Worm (Caenorhabditis elegans) whole organism, L1 larva: Measurements from ENCODE around the gene F10E9.7.

ENCODE experiments used
- C04F5.9 ChIP-seq: sonication (generic microtip); optimal IDR thresholded peaks from 2 replicates; lab custom pipeline; 2016; ENCODE audit warnings: missing genetic modification characterization, missing compliant biosample characterization
- C16A3.4 ChIP-seq: fragments of 150-350 bp; optimal IDR thresholded peaks from 2 replicates; lab custom pipeline; 2014; ENCODE audit warnings: missing biosample characterization, missing genetic modification characterization
- F16B12.6 ChIP-seq: fragments of 150-350 bp; optimal IDR thresholded peaks from 2 replicates; lab custom pipeline; 2014; ENCODE audit warnings: missing biosample characterization, missing genetic modification characterization
- aha-1 ChIP-seq: fragments of 150-350 bp; optimal IDR thresholded peaks from 2 replicates; lab custom pipeline; 2014; ENCODE audit warnings: missing biosample characterization, missing genetic modification characterization
- aly-2 ChIP-seq: fragments of 150-350 bp; optimal IDR thresholded peaks from 2 replicates; lab custom pipeline; 2014; ENCODE audit warnings: missing biosample characterization, missing genetic modification characterization
- ceh-8 ChIP-seq: fragments of 200-800 bp; sonication (Bioruptor generic); optimal IDR thresholded peaks from 2 replicates; lab custom pipeline; 2018; ENCODE audit warnings: mild to moderate bottlenecking, missing genetic modification characterization, moderate library complexity, missing compliant biosample characterization
- ceh-82 ChIP-seq, 3 experiments: fragments of 150-350 bp in 1 of 3; sonication (generic microtip) in 2 of 3; optimal IDR thresholded peaks; 2 replicates each; lab custom pipeline; 2014 to 2017; ENCODE audit warnings: missing biosample characterization in 3 of 3, missing genetic modification characterization in 3 of 3
- ceh-88 ChIP-seq: fragments of 200-800 bp; sonication (Bioruptor generic); IDR thresholded peaks from 2 replicates; pipeline ENCODE4 v1.3.6; 2022; ENCODE audit warnings: missing genetic modification characterization, missing compliant biosample characterization
- ceh-90 ChIP-seq: sonication (generic microtip); optimal IDR thresholded peaks from 2 replicates; lab custom pipeline; 2016; ENCODE audit warnings: missing genetic modification characterization, missing compliant biosample characterization
- efl-1 ChIP-seq, 4 experiments: fragments of 150-350 bp; optimal IDR thresholded peaks in 3 of 4; peaks in 1 of 4; 1 replicate in 1 of 4; 2 replicates in 3 of 4; lab custom pipeline; 2014; ENCODE audit warnings: missing biosample characterization in 2 of 4, missing genetic modification characterization in 2 of 4, missing genetic modification reagents in 2 of 4
- ets-5 ChIP-seq: fragments of 200-800 bp; sonication (Bioruptor generic); IDR thresholded peaks from 2 replicates; pipeline ENCODE4 v1.3.6; 2022; ENCODE audit warnings: missing genetic modification characterization, missing compliant biosample characterization
- grh-1 ChIP-seq: fragments of 200-800 bp; sonication (Bioruptor generic); IDR thresholded peaks from 2 replicates; pipeline ENCODE4 v1.3.6; 2022; ENCODE audit warnings: missing genetic modification reagents, missing genetic modification characterization, missing compliant biosample characterization
- hlh-17 ChIP-seq: fragments of 200-800 bp; sonication (Bioruptor generic); optimal IDR thresholded peaks from 2 replicates; lab custom pipeline; 2018; ENCODE audit warnings: missing genetic modification characterization, mild to moderate bottlenecking, missing compliant biosample characterization, moderate library complexity, borderline replicate concordance
- hlh-4 ChIP-seq: sonication (generic microtip); optimal IDR thresholded peaks from 2 replicates; lab custom pipeline; 2016; ENCODE audit warnings: mild to moderate bottlenecking, missing genetic modification characterization, missing compliant biosample characterization
- hpl-2 ChIP-seq: fragments of 150-350 bp; optimal IDR thresholded peaks from 2 replicates; lab custom pipeline; 2014; ENCODE audit warnings: missing biosample characterization, missing genetic modification reagents, missing genetic modification characterization
- irx-1 ChIP-seq: sonication (generic microtip); optimal IDR thresholded peaks from 2 replicates; lab custom pipeline; 2016; ENCODE audit warnings: missing genetic modification characterization, missing compliant biosample characterization
- isw-1 ChIP-seq: fragments of 200-800 bp; sonication (Bioruptor generic); IDR thresholded peaks from 2 replicates; pipeline ENCODE4 v1.3.6; 2022; ENCODE audit warnings: missing genetic modification characterization, missing compliant biosample characterization
- jun-1 ChIP-seq: fragments of 150-350 bp; optimal IDR thresholded peaks from 2 replicates; lab custom pipeline; 2014; ENCODE audit warnings: missing biosample characterization, missing genetic modification reagents, missing genetic modification characterization
- lin-13 ChIP-seq: fragments of 150-350 bp; optimal IDR thresholded peaks from 2 replicates; lab custom pipeline; 2014; ENCODE audit warnings: missing biosample characterization, missing genetic modification reagents, missing genetic modification characterization
- lin-14 ChIP-seq: fragments of 200-800 bp; sonication (Bioruptor generic); optimal IDR thresholded peaks from 2 replicates; lab custom pipeline; 2018; ENCODE audit warnings: mild to moderate bottlenecking, missing genetic modification characterization, moderate library complexity, missing compliant biosample characterization
- lin-39 ChIP-seq: fragments of 150-350 bp; optimal IDR thresholded peaks from 2 replicates; lab custom pipeline; 2014; ENCODE audit warnings: missing biosample characterization, missing genetic modification reagents, missing genetic modification characterization
- lir-3 ChIP-seq: sonication (generic microtip); optimal IDR thresholded peaks from 2 replicates; lab custom pipeline; 2016; ENCODE audit warnings: mild to moderate bottlenecking, missing genetic modification characterization, moderate library complexity, missing compliant biosample characterization; ENCODE audit not compliant: poor library complexity
- lsy-2 ChIP-seq, 2 experiments: fragments of 150-350 bp; optimal IDR thresholded peaks; 2 replicates each; lab custom pipeline; 2014; ENCODE audit warnings: missing biosample characterization in 2 of 2, missing genetic modification characterization in 2 of 2
- nhr-12 ChIP-seq: sonication (generic microtip); optimal IDR thresholded peaks from 2 replicates; lab custom pipeline; 2017; ENCODE audit warnings: missing biosample characterization, missing genetic modification characterization
- nhr-19 ChIP-seq: fragments of 200-800 bp; sonication (Bioruptor generic); conservative IDR thresholded peaks from 2 replicates; pipeline ENCODE4 v1.3.6; 2022; ENCODE audit warnings: missing genetic modification characterization, missing compliant biosample characterization
- nhr-237 ChIP-seq: fragments of 150-350 bp; optimal IDR thresholded peaks from 2 replicates; lab custom pipeline; 2014; ENCODE audit warnings: missing biosample characterization, missing genetic modification characterization
- nhr-28 ChIP-seq: fragments of 150-350 bp; optimal IDR thresholded peaks from 2 replicates; lab custom pipeline; 2014; ENCODE audit warnings: missing biosample characterization, missing genetic modification characterization
- nhr-47 ChIP-seq: sonication (generic microtip); optimal IDR thresholded peaks from 2 replicates; lab custom pipeline; 2016; ENCODE audit warnings: mild to moderate bottlenecking, missing genetic modification characterization, moderate library complexity, missing compliant biosample characterization
- nhr-71 ChIP-seq: sonication (generic microtip); optimal IDR thresholded peaks from 2 replicates; lab custom pipeline; 2016; ENCODE audit warnings: mild to moderate bottlenecking, missing genetic modification characterization, moderate library complexity, missing compliant biosample characterization
- nhr-77 ChIP-seq: fragments of 150-350 bp; optimal IDR thresholded peaks from 2 replicates; lab custom pipeline; 2014; ENCODE audit warnings: missing biosample characterization, missing genetic modification characterization
- nhr-84 ChIP-seq: sonication (generic microtip); optimal IDR thresholded peaks from 2 replicates; lab custom pipeline; 2017; ENCODE audit warnings: missing biosample characterization, missing genetic modification characterization
- pag-3 ChIP-seq: sonication (generic microtip); optimal IDR thresholded peaks from 2 replicates; lab custom pipeline; 2017; ENCODE audit warnings: missing genetic modification characterization, mild to moderate bottlenecking, missing compliant biosample characterization, antibody characterized with exemption, borderline replicate concordance; ENCODE audit not compliant: insufficient read depth
- pqm-1 ChIP-seq: sonication (generic microtip); optimal IDR thresholded peaks from 3 replicates; lab custom pipeline; 2017; ENCODE audit warnings: missing biosample characterization, missing genetic modification characterization
- skn-1 ChIP-seq: fragments of 150-350 bp; optimal IDR thresholded peaks from 2 replicates; lab custom pipeline; 2014; ENCODE audit warnings: missing biosample characterization, missing genetic modification characterization
- snpc-4 ChIP-seq: fragments of 150-350 bp; optimal IDR thresholded peaks from 2 replicates; lab custom pipeline; 2014; ENCODE audit warnings: missing biosample characterization, missing genetic modification characterization
- snu-23 ChIP-seq: sonication (generic microtip); optimal IDR thresholded peaks from 2 replicates; lab custom pipeline; 2016; ENCODE audit warnings: missing genetic modification characterization, missing compliant biosample characterization
- sptf-1 ChIP-seq: fragments of 150-350 bp; optimal IDR thresholded peaks from 2 replicates; lab custom pipeline; 2014; ENCODE audit warnings: missing biosample characterization, missing genetic modification characterization
- sup-37 ChIP-seq: fragments of 200-800 bp; sonication (Bioruptor generic); optimal IDR thresholded peaks from 2 replicates; lab custom pipeline; 2018; ENCODE audit warnings: mild to moderate bottlenecking, missing genetic modification characterization, missing compliant biosample characterization
- swsn-7 ChIP-seq: sonication (generic microtip); optimal IDR thresholded peaks from 2 replicates; lab custom pipeline; 2016; ENCODE audit warnings: missing genetic modification characterization, missing compliant biosample characterization
- tbx-2 ChIP-seq: sonication (generic microtip); optimal IDR thresholded peaks from 2 replicates; lab custom pipeline; 2016; ENCODE audit warnings: missing genetic modification characterization, missing compliant biosample characterization
- tlp-1 ChIP-seq: fragments of 150-350 bp; optimal IDR thresholded peaks from 2 replicates; lab custom pipeline; 2014; ENCODE audit warnings: missing biosample characterization, missing genetic modification characterization
- unc-30 ChIP-seq: sonication (generic microtip); optimal IDR thresholded peaks from 2 replicates; lab custom pipeline; 2017; ENCODE audit warnings: missing biosample characterization, missing genetic modification characterization
- unc-62 ChIP-seq: fragments of 150-350 bp; optimal IDR thresholded peaks from 2 replicates; lab custom pipeline; 2014; ENCODE audit warnings: missing biosample characterization, missing genetic modification reagents, missing genetic modification characterization
- unc-98 ChIP-seq: fragments of 200-800 bp; sonication (Bioruptor generic); IDR thresholded peaks from 2 replicates; pipeline ENCODE4 v1.3.6; 2022; ENCODE audit warnings: missing genetic modification characterization, missing compliant biosample characterization
- vab-15 ChIP-seq: sonication (generic microtip); optimal IDR thresholded peaks from 2 replicates; lab custom pipeline; 2017; ENCODE audit warnings: missing genotype, mild to moderate bottlenecking, missing genetic modification characterization, missing compliant biosample characterization
- xbp-1 ChIP-seq: sonication (generic microtip); optimal IDR thresholded peaks from 2 replicates; lab custom pipeline; 2016; ENCODE audit warnings: missing genetic modification characterization, missing compliant biosample characterization
- zag-1 ChIP-seq: fragments of 150-350 bp; optimal IDR thresholded peaks from 2 replicates; lab custom pipeline; 2014; ENCODE audit warnings: missing biosample characterization, missing genetic modification characterization
- zip-4 ChIP-seq: fragments of 200-800 bp; sonication (Bioruptor generic); optimal IDR thresholded peaks from 2 replicates; lab custom pipeline; 2018; ENCODE audit warnings: mild to moderate bottlenecking, missing genetic modification characterization, moderate library complexity, missing compliant biosample characterization
- ztf-11 ChIP-seq, 2 experiments: sonication (generic microtip); optimal IDR thresholded peaks; 2 replicates each; lab custom pipeline; 2016 to 2017; ENCODE audit warnings: missing genetic modification characterization in 2 of 2, missing biosample characterization in 1 of 2, missing compliant biosample characterization in 1 of 2
- ztf-4 ChIP-seq: fragments of 150-350 bp; optimal IDR thresholded peaks from 2 replicates; lab custom pipeline; 2014; ENCODE audit warnings: missing biosample characterization, missing genetic modification characterization

F10E9.7 gene

DNA sequence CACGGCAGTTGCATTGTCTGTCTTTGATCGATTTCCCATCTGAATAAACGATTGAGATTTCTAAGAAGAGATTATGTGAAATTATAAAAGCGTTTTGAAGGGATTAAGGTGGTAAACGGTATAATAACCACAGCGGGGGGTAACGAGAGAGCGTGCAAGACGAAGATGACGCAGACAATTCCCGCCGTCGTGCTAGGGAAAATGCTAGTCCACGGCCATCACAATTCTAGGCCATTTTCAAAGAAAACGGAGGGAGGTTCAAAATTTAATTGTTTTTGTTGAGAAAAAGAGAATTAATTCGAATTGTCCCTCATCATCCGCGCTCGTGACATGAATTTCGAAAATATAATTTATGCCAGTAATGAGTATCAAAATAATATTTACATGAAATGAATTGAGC is 11.9 kb upstream of the F10E9.7 start, which contains the start of gene F10E9.11 (continued):
- peak; percentile 85 for TF ChIP-seq xbp-1
- peak; percentile 92 for TF ChIP-seq ceh-90
- peak; percentile 81 for TF ChIP-seq C16A3.4 (tag; lab: Kevin White, UChicago)
- TF ChIP-seq swsn-7 (tag; lab: Kevin White, UChicago), result peak; percentile 85
- TF ChIP-seq lin-39 (tag; lab: Kevin White, UChicago), result peak; percentile 49
- peak; percentile 93 for TF ChIP-seq nhr-71
- no peak for TF ChIP-seq ets-5 (GFP tag; lab: Robert Waterston, UW)
- peak; percentile 51 for TF ChIP-seq snpc-4
- TF ChIP-seq jun-1, result peak; percentile 76
- no peak for TF ChIP-seq aly-2 (tag; lab: Kevin White, UChicago)
- TF ChIP-seq lir-3 (tag; lab: Kevin White, UChicago), result peak; percentile 96
- no peak for TF ChIP-seq sup-37 (GFP tag; lab: Kevin White, UChicago)
- peak; percentile 74 for TF ChIP-seq C04F5.9 (tag; lab: Kevin White, UChicago)
- peak; percentile 94 for TF ChIP-seq nhr-47 (tag; lab: Kevin White, UChicago)
- peak; percentile 84 for TF ChIP-seq nhr-19 (GFP tag; lab: Robert Waterston, UW)
- TF ChIP-seq pag-3 (tag; lab: Kevin White, UChicago), result no peak
- peak; percentile 76 for TF ChIP-seq isw-1
- TF ChIP-seq lsy-2 (tag; optimal IDR thresholded peaks at IDR 0.05; lab: Kevin White, UChicago), result peak; percentile 88 to 92
- no peak for TF ChIP-seq nhr-12 (tag; lab: Kevin White, UChicago)
- peak; percentile 53; the same call in 1 of the 2 replicates for TF ChIP-seq ceh-88 (GFP tag; lab: Robert Waterston, UW)
- TF ChIP-seq nhr-84 (tag; lab: Kevin White, UChicago), result no peak
- no peak for TF ChIP-seq hpl-2 (GFP tag; lab: Kevin White, UChicago)
- no peak for TF ChIP-seq sptf-1 (tag; lab: Kevin White, UChicago)
- TF ChIP-seq zip-4 (GFP tag; lab: Kevin White, UChicago), result peak; percentile 48
- TF ChIP-seq unc-62 (GFP tag; lab: Kevin White, UChicago), result no peak
- peak; percentile 57 for TF ChIP-seq ztf-4
- peak; percentile 91 for TF ChIP-seq snu-23 (GFP tag; lab: Kevin White, UChicago)
- peak; percentile 45 for TF ChIP-seq ceh-8 (GFP tag; lab: Kevin White, UChicago)
- TF ChIP-seq unc-30 (tag; lab: Kevin White, UChicago), result no peak
- TF ChIP-seq grh-1, result no peak; the same call in 1 of the 2 replicates
- TF ChIP-seq unc-98, result peak; percentile 76
- TF ChIP-seq skn-1, result peak; percentile 76
- no peak for TF ChIP-seq zag-1 (tag; lab: Kevin White, UChicago)
- TF ChIP-seq lin-14 (GFP tag; lab: Kevin White, UChicago), result peak; percentile 85
- peak in 1 of 2 experiments; percentile 91 for TF ChIP-seq ztf-11 (tag; optimal IDR thresholded peaks at IDR 0.05; lab: Kevin White, UChicago)
- peak; percentile 75 for TF ChIP-seq lin-13
- peak; percentile 92 for TF ChIP-seq tbx-2
- TF ChIP-seq nhr-28 (tag; lab: Kevin White, UChicago), result no peak
- TF ChIP-seq efl-1 (optimal IDR thresholded peaks at IDR 0.05; lab: Kevin White, UChicago), result peak; percentile 97 to 99
- TF ChIP-seq efl-1 (GFP tag; optimal IDR thresholded peaks at IDR 0.05 in 1 of 2; lab: Kevin White, UChicago), result peak; percentile 96 to 99
- TF ChIP-seq pqm-1 (tag; lab: Kevin White, UChicago), result no peak
- TF ChIP-seq ceh-82 (tag; optimal IDR thresholded peaks at IDR 0.05; lab: Kevin White, UChicago), result peak; percentile 71 to 77 (median 74)
- peak; percentile 85 for TF ChIP-seq vab-15 (tag; lab: Kevin White, UChicago)
- no peak for TF ChIP-seq hlh-4 (tag; lab: Kevin White, UChicago)

DNA sequence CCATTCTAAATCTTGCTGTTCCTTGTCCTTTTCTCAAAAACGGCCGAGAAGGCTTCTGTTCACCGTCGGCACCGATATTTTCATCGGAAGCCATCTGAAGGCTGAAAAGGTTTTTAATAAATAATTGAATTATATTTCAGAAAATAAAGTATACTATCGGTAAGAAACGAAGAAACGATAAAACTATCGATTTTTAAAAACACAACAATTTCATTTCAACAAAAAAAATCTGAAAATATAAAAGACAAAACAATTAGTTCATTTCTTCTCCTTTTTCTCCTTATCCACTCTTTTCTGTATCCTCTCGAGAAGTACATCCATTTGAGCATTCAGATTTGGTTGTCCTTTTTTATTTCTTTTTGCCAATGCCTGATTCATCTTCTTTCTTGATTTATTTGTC is 11.2 kb upstream of the F10E9.7 start, which contains the start of gene sas-4:
sas-4 (minus strand) TSS at position 101 of the 400 bp plus-strand sequence.
- no peak for TF ChIP-seq unc-98
- TF ChIP-seq tlp-1 (tag; lab: Kevin White, UChicago), result no peak
- TF ChIP-seq aha-1 (tag; lab: Kevin White, UChicago), result no peak
- no peak for TF ChIP-seq lin-13
- no peak for TF ChIP-seq skn-1
- TF ChIP-seq aly-2 (tag; lab: Kevin White, UChicago), result no peak
- no peak for TF ChIP-seq nhr-237 (tag; lab: Kevin White, UChicago)
- TF ChIP-seq hlh-17, result no peak
- no peak for TF ChIP-seq nhr-77 (tag; lab: Kevin White, UChicago)
- no peak for TF ChIP-seq irx-1
- no peak for TF ChIP-seq snu-23 (GFP tag; lab: Kevin White, UChicago)
- no peak for TF ChIP-seq F16B12.6 (tag; lab: Kevin White, UChicago)
- TF ChIP-seq tbx-2, result no peak
